Worm (Caenorhabditis elegans) whole organism, L4 larva: ENCODE measurements around the gene AC3.5.

ENCODE experiments used
- ZK546.5 ChIP-seq, 2 experiments: sonication (generic microtip); optimal IDR thresholded peaks; 2 replicates each; lab custom pipeline; 2017; ENCODE audit warnings: missing biosample characterization in 2 of 2, missing genetic modification characterization in 2 of 2
- fkh-10 ChIP-seq: fragments of 150-350 bp; optimal IDR thresholded peaks from 2 replicates; lab custom pipeline; 2014; ENCODE audit warnings: missing biosample characterization, missing genetic modification reagents, missing genetic modification characterization
- nhr-41 ChIP-seq: fragments of 200-800 bp; sonication (Bioruptor generic); IDR thresholded peaks from 2 replicates; pipeline ENCODE4 v1.3.6; 2022; ENCODE audit warnings: missing genetic modification reagents, missing genetic modification characterization, missing compliant biosample characterization
- zfp-3 ChIP-seq: fragments of 200-800 bp; sonication (Bioruptor generic); conservative IDR thresholded peaks from 2 replicates; pipeline ENCODE4 v1.3.6; 2022; ENCODE audit warnings: missing genetic modification reagents, missing genetic modification characterization, missing compliant biosample characterization

ce11 chrV:10432607-10433006 is 44.3 kb downstream of the AC3.5 start:
- TF ChIP-seq ZK546.5 (tag; optimal IDR thresholded peaks at IDR 0.05; lab: Kevin White, UChicago) (no peak), fkh-10 (GFP tag; lab: Kevin White, UChicago) (no peak), zfp-3 (no peak), nhr-41 (no peak)
